Fruit fly (Drosophila melanogaster) whole organism, embryonic: ENCODE results near the gene wam.

Experiments
- Abd-B ChIP-seq: fragments of 200-800 bp; sonication (Bioruptor generic); optimal IDR thresholded peaks from 2 replicates; lab custom pipeline; 2018; ENCODE audit warnings: missing biosample characterization, mild to moderate bottlenecking, missing genetic modification characterization, moderate library complexity
- Atf-2 ChIP-seq: fragments of 200-800 bp; sonication (Bioruptor generic); optimal IDR thresholded peaks from 2 replicates; lab custom pipeline; 2016; ENCODE audit warnings: missing biosample characterization, missing genetic modification characterization
- CG11085 ChIP-seq: fragments of 200-800 bp; sonication (Bioruptor generic); IDR thresholded peaks from 2 replicates; pipeline ENCODE4 v1.3.6; 2022; ENCODE audit warnings: missing biosample characterization, missing genetic modification characterization
- CG11696 ChIP-seq: fragments of 200-800 bp; sonication (Bioruptor generic); IDR thresholded peaks from 2 replicates; pipeline ENCODE4 v1.3.6; 2022; ENCODE audit warnings: missing biosample characterization, missing genetic modification characterization
- CG12071 ChIP-seq: fragments of 200-800 bp; sonication (Bioruptor generic); optimal IDR thresholded peaks from 3 replicates; lab custom pipeline; 2018; ENCODE audit warnings: missing biosample characterization, mild to moderate bottlenecking, missing genetic modification characterization
- CG15011 ChIP-seq: fragments of 200-800 bp; sonication (Bioruptor generic); optimal IDR thresholded peaks from 3 replicates; lab custom pipeline; 2018; ENCODE audit warnings: missing biosample characterization, mild to moderate bottlenecking, missing genetic modification characterization
- CG15073 ChIP-seq: fragments of 200-800 bp; sonication (Bioruptor generic); optimal IDR thresholded peaks from 2 replicates; lab custom pipeline; 2016; ENCODE audit warnings: missing biosample characterization, missing genetic modification characterization
- CG17612 ChIP-seq: fragments of 200-800 bp; sonication (Bioruptor generic); IDR thresholded peaks from 2 replicates; pipeline ENCODE4 v1.3.6; 2022; ENCODE audit warnings: missing biosample characterization, missing genetic modification characterization
- CG31224 ChIP-seq: fragments of 200-800 bp; sonication (Bioruptor generic); IDR thresholded peaks from 2 replicates; pipeline ENCODE4 v1.3.6; 2022; ENCODE audit warnings: missing biosample characterization, missing genetic modification characterization
- CG32767 ChIP-seq: fragments of 200-800 bp; sonication (Bioruptor generic); IDR thresholded peaks from 2 replicates; pipeline ENCODE4 v1.3.6; 2022; ENCODE audit warnings: missing biosample characterization, missing genetic modification characterization
- CG4360 ChIP-seq: fragments of 200-800 bp; sonication (Bioruptor generic); IDR thresholded peaks from 2 replicates; pipeline ENCODE4 v1.3.6; 2022; ENCODE audit warnings: missing biosample characterization, missing genetic modification characterization
- CG5245 ChIP-seq: fragments of 200-800 bp; sonication (Bioruptor generic); optimal IDR thresholded peaks from 3 replicates; lab custom pipeline; 2016; ENCODE audit warnings: missing biosample characterization, missing genetic modification characterization
- CG7745 ChIP-seq: fragments of 200-800 bp; sonication (Bioruptor generic); optimal IDR thresholded peaks from 2 replicates; lab custom pipeline; 2018; ENCODE audit warnings: missing biosample characterization, mild to moderate bottlenecking, missing genetic modification characterization, moderate library complexity
- CG7963 ChIP-seq: fragments of 200-800 bp; sonication (Bioruptor generic); IDR thresholded peaks from 3 replicates; pipeline ENCODE4 v1.3.6; 2022; ENCODE audit warnings: missing biosample characterization, missing genetic modification characterization; ENCODE audit not compliant: partially characterized antibody
- CG7987 ChIP-seq: fragments of 200-800 bp; sonication (Bioruptor generic); optimal IDR thresholded peaks from 2 replicates; lab custom pipeline; 2018; ENCODE audit warnings: missing biosample characterization, mild to moderate bottlenecking, missing genetic modification characterization, moderate library complexity
- CG8388 ChIP-seq: fragments of 200-800 bp; sonication (Bioruptor generic); optimal IDR thresholded peaks from 2 replicates; lab custom pipeline; 2019; ENCODE audit warnings: missing biosample characterization, mild to moderate bottlenecking, missing genetic modification characterization, moderate library complexity
- CG8944 ChIP-seq: fragments of 200-800 bp; sonication (Bioruptor generic); optimal IDR thresholded peaks from 3 replicates; lab custom pipeline; 2016; ENCODE audit warnings: missing biosample characterization, missing genetic modification characterization
- CG9876 ChIP-seq: fragments of 200-800 bp; sonication (Bioruptor generic); optimal IDR thresholded peaks from 2 replicates; lab custom pipeline; 2016; ENCODE audit warnings: missing biosample characterization, missing genetic modification characterization
- CoRest ChIP-seq: fragments of 200-800 bp; sonication (Bioruptor generic); optimal IDR thresholded peaks from 3 replicates; lab custom pipeline; 2018; ENCODE audit warnings: missing biosample characterization, mild to moderate bottlenecking, missing genetic modification characterization, moderate library complexity
- Doc2 ChIP-seq: fragments of 200-800 bp; sonication (Bioruptor generic); IDR thresholded peaks from 2 replicates; pipeline ENCODE4 v1.3.6; 2022; ENCODE audit warnings: missing biosample characterization, missing genetic modification characterization
- Ets97D ChIP-seq: fragments of 200-800 bp; sonication (Bioruptor generic); optimal IDR thresholded peaks from 3 replicates; lab custom pipeline; 2016; ENCODE audit warnings: missing biosample characterization, missing genetic modification characterization
- H15 ChIP-seq: fragments of 200-800 bp; sonication (Bioruptor generic); IDR thresholded peaks from 3 replicates; pipeline ENCODE4 v1.3.6; 2022; ENCODE audit warnings: missing biosample characterization, missing genetic modification characterization
- HmgD ChIP-seq: fragments of 200-800 bp; sonication (Bioruptor generic); optimal IDR thresholded peaks from 3 replicates; lab custom pipeline; 2016; ENCODE audit warnings: missing biosample characterization, missing genetic modification characterization
- Hmx ChIP-seq: fragments of 200-800 bp; sonication (Bioruptor generic); optimal IDR thresholded peaks from 2 replicates; lab custom pipeline; 2016; ENCODE audit warnings: missing biosample characterization, missing genetic modification characterization
- MBD-R2 ChIP-seq: fragments of 200-800 bp; sonication (Bioruptor generic); IDR thresholded peaks from 2 replicates; pipeline ENCODE4 v1.3.6; 2022; ENCODE audit warnings: missing biosample characterization, missing genetic modification characterization
- Max ChIP-seq: fragments of 200-800 bp; sonication (Bioruptor generic); optimal IDR thresholded peaks from 2 replicates; lab custom pipeline; 2016; ENCODE audit warnings: missing biosample characterization, mild to moderate bottlenecking, missing genetic modification characterization
- NC2α ChIP-seq: fragments of 200-800 bp; sonication (Bioruptor generic); optimal IDR thresholded peaks from 2 replicates; lab custom pipeline; 2016; ENCODE audit warnings: missing biosample characterization, missing genetic modification characterization
- Neu2 ChIP-seq: fragments of 200-800 bp; sonication (Bioruptor generic); optimal IDR thresholded peaks from 3 replicates; lab custom pipeline; 2016; ENCODE audit warnings: missing biosample characterization, missing genetic modification characterization, borderline replicate concordance
- Rfx ChIP-seq: fragments of 200-800 bp; sonication (Bioruptor generic); IDR thresholded peaks from 2 replicates; pipeline ENCODE4 v1.3.6; 2022; ENCODE audit warnings: missing biosample characterization, missing genetic modification characterization
- Six4 ChIP-seq: fragments of 200-800 bp; sonication (Bioruptor generic); optimal IDR thresholded peaks from 2 replicates; lab custom pipeline; 2016; ENCODE audit warnings: missing biosample characterization, missing genetic modification characterization
- al ChIP-seq: fragments of 200-800 bp; sonication (Bioruptor generic); IDR thresholded peaks from 2 replicates; pipeline ENCODE4 v1.3.6; 2022; ENCODE audit warnings: missing biosample characterization, missing genetic modification characterization
- ap ChIP-seq: fragments of 200-800 bp; sonication (Bioruptor generic); IDR thresholded peaks from 2 replicates; pipeline ENCODE4 v1.3.6; 2022; ENCODE audit warnings: missing biosample characterization, missing genetic modification characterization
- ase ChIP-seq: fragments of 200-800 bp; sonication (Bioruptor generic); IDR thresholded peaks from 3 replicates; pipeline ENCODE4 v1.3.6; 2022; ENCODE audit warnings: missing biosample characterization, missing genetic modification characterization
- dimm ChIP-seq: fragments of 200-800 bp; sonication (Bioruptor generic); IDR thresholded peaks from 2 replicates; pipeline ENCODE4 v1.3.6; 2022; ENCODE audit warnings: missing biosample characterization, missing genetic modification characterization
- ems ChIP-seq: fragments of 200-800 bp; sonication (Bioruptor generic); optimal IDR thresholded peaks from 3 replicates; lab custom pipeline; 2016; ENCODE audit warnings: missing biosample characterization, missing genetic modification characterization
- fd102C ChIP-seq: fragments of 200-800 bp; sonication (Bioruptor generic); optimal IDR thresholded peaks from 2 replicates; lab custom pipeline; 2018; ENCODE audit warnings: missing biosample characterization, mild to moderate bottlenecking, missing genetic modification characterization, moderate library complexity
- ham ChIP-seq: fragments of 200-800 bp; sonication (Bioruptor generic); IDR thresholded peaks from 2 replicates; pipeline ENCODE4 v1.3.6; 2022; ENCODE audit warnings: missing biosample characterization, missing genetic modification characterization
- hbn ChIP-seq: fragments of 200-800 bp; sonication (Bioruptor generic); IDR thresholded peaks from 2 replicates; pipeline ENCODE4 v1.3.6; 2022; ENCODE audit warnings: missing biosample characterization, missing genetic modification characterization; ENCODE audit not compliant: partially characterized antibody
- ind ChIP-seq: fragments of 200-800 bp; sonication (Bioruptor generic); optimal IDR thresholded peaks from 3 replicates; lab custom pipeline; 2016; ENCODE audit warnings: missing biosample characterization, missing genetic modification characterization
- jumu ChIP-seq: fragments of 200-800 bp; sonication (Bioruptor generic); optimal IDR thresholded peaks from 3 replicates; lab custom pipeline; 2016; ENCODE audit warnings: missing biosample characterization, missing genetic modification characterization
- mirr ChIP-seq: fragments of 200-800 bp; sonication (Bioruptor generic); optimal IDR thresholded peaks from 3 replicates; lab custom pipeline; 2018; ENCODE audit warnings: missing biosample characterization, mild to moderate bottlenecking, missing genetic modification characterization
- otp ChIP-seq: fragments of 200-800 bp; sonication (Bioruptor generic); IDR thresholded peaks from 3 replicates; pipeline ENCODE4, ENCODE4 v1.3.6; 2022; ENCODE audit warnings: missing biosample characterization, missing genetic modification characterization
- pho ChIP-seq: fragments of 200-800 bp; sonication (Bioruptor generic); optimal IDR thresholded peaks from 2 replicates; lab custom pipeline; 2016; ENCODE audit warnings: missing biosample characterization, missing genetic modification characterization
- row ChIP-seq: fragments of 200-800 bp; sonication (Bioruptor generic); IDR thresholded peaks from 3 replicates; pipeline ENCODE4 v1.3.6; 2022; ENCODE audit warnings: missing biosample characterization, missing genetic modification characterization
- wdn ChIP-seq: fragments of 200-800 bp; sonication (Bioruptor generic); IDR thresholded peaks from 2 replicates; pipeline ENCODE4 v1.3.6; 2022; ENCODE audit warnings: missing biosample characterization, missing genetic modification characterization
- zen ChIP-seq: fragments of 200-800 bp; sonication (Bioruptor generic); optimal IDR thresholded peaks from 3 replicates; lab custom pipeline; 2018; ENCODE audit warnings: missing biosample characterization, mild to moderate bottlenecking, missing genetic modification characterization, moderate library complexity
- zen2 ChIP-seq: fragments of 200-800 bp; sonication (Bioruptor generic); IDR thresholded peaks from 3 replicates; pipeline ENCODE4 v1.3.6; 2022; ENCODE audit warnings: missing biosample characterization, missing genetic modification characterization; ENCODE audit not compliant: partially characterized antibody

wam gene

dm6 chr3R:23295360-23295772 lies 7.5 kb upstream of the wam start (continued):
- TF ChIP-seq zen2 (peak; percentile 41; the same call in 1 of the 3 replicates), Ets97D (GFP tag; lab: Kevin White, UChicago) (no peak), wdn (GFP tag; lab: Robert Waterston, UW) (no peak), NC2α (GFP tag; lab: Kevin White, UChicago) (no peak), CG8388 (GFP tag; lab: Kevin White, UChicago) (no peak), CG12071 (GFP tag; lab: Kevin White, UChicago) (peak; percentile 31), Hmx (no peak), MBD-R2 (GFP tag; lab: Robert Waterston, UW) (no peak), otp (GFP tag; lab: Robert Waterston, UW) (peak; percentile 58; the same call in 1 of the 3 replicates), CG11696 (no peak), CG32767 (GFP tag; lab: Robert Waterston, UW) (peak; percentile 72), H15 (GFP tag; lab: Robert Waterston, UW) (0 out of 3 replicates have a peak, but pooled peaks have one; percentile 22), hbn (no peak), CG5245 (GFP tag; lab: Kevin White, UChicago) (no peak), Neu2 (GFP tag; lab: Kevin White, UChicago) (no peak), al (GFP tag; lab: Robert Waterston, UW) (no peak), ase (GFP tag; lab: Robert Waterston, UW) (no peak; the same call in 2 of the 3 replicates), ind (no peak), CG15073 (GFP tag; lab: Kevin White, UChicago) (no peak), CoRest (tag; lab: Kevin White, UChicago) (peak; percentile 46), Atf-2 (GFP tag; lab: Kevin White, UChicago) (no peak), Doc2 (GFP tag; lab: Robert Waterston, UW) (no peak), dimm (no peak), CG4360 (GFP tag; lab: Robert Waterston, UW) (peak; percentile 62), CG31224 (GFP tag; lab: Robert Waterston, UW) (no peak), Max (no peak), ems (no peak), ham (GFP tag; lab: Robert Waterston, UW) (no peak), CG17612 (no peak), pho (GFP tag; lab: Kevin White, UChicago) (no peak), ap (GFP tag; lab: Robert Waterston, UW) (no peak), CG11085 (GFP tag; lab: Robert Waterston, UW) (no peak), CG7987 (peak; percentile 32), CG15011 (no peak), zen (tag; lab: Kevin White, UChicago) (no peak), mirr (GFP tag; lab: Kevin White, UChicago) (peak; percentile 60), jumu (GFP tag; lab: Kevin White, UChicago) (no peak), Six4 (GFP tag; lab: Kevin White, UChicago) (no peak), fd102C (no peak), Abd-B (GFP tag; lab: Kevin White, UChicago) (no peak), CG7963 (GFP tag; lab: Robert Waterston, UW) (no peak), CG9876 (GFP tag; lab: Kevin White, UChicago) (no peak), Rfx (GFP tag; lab: Robert Waterston, UW) (peak; percentile 41; the same call in 1 of the 2 replicates), row (0 out of 3 replicates have a peak, but pooled peaks have one; percentile 27), CG8944 (GFP tag; lab: Kevin White, UChicago) (no peak), CG7745 (tag; lab: Kevin White, UChicago) (no peak), HmgD (GFP tag; lab: Kevin White, UChicago) (peak; percentile 75)
- TF ChIP-seq, all 482 proteins: peak for 175
